Fruit fly (Drosophila melanogaster) whole organism, prepupa: Measurements from ENCODE around the gene CG15890.
A peak's percentile ranks its signal among the peaks of the same experiment; 100 is the strongest.

Experiments used
- Blimp-1 ChIP-seq: fragments of 200-800 bp; sonication (Bioruptor generic); optimal IDR thresholded peaks from 3 replicates; lab custom pipeline; 2017; ENCODE audit warnings: missing biosample characterization, missing genetic modification characterization, mild to moderate bottlenecking, moderate library complexity, missing genetic modification reagents
- CG10631 ChIP-seq: fragments of 200-800 bp; sonication (Bioruptor generic); optimal IDR thresholded peaks from 2 replicates; lab custom pipeline; 2016; ENCODE audit warnings: missing biosample characterization, missing genetic modification characterization
- CG10669 ChIP-seq: fragments of 200-800 bp; sonication (Bioruptor generic); optimal IDR thresholded peaks from 3 replicates; lab custom pipeline; 2018; ENCODE audit warnings: missing biosample characterization, mild to moderate bottlenecking, missing genetic modification characterization, moderate library complexity
- CG11762 ChIP-seq: fragments of 200-800 bp; sonication (Bioruptor generic); optimal IDR thresholded peaks from 3 replicates; lab custom pipeline; 2016; ENCODE audit warnings: missing biosample characterization, missing genetic modification characterization; ENCODE audit not compliant: insufficient read depth
- CG11902 ChIP-seq: fragments of 200-800 bp; sonication (Bioruptor generic); optimal IDR thresholded peaks from 3 replicates; lab custom pipeline; 2016; ENCODE audit warnings: missing biosample characterization, missing genetic modification characterization
- CG1621 ChIP-seq: fragments of 200-800 bp; sonication (Bioruptor generic); optimal IDR thresholded peaks from 3 replicates; lab custom pipeline; 2018; ENCODE audit warnings: missing biosample characterization, mild to moderate bottlenecking, missing genetic modification characterization
- CG32006 ChIP-seq: fragments of 200-800 bp; sonication (Bioruptor generic); optimal IDR thresholded peaks from 3 replicates; lab custom pipeline; 2017; ENCODE audit warnings: missing biosample characterization, mild to moderate bottlenecking, missing genetic modification characterization
- CG4318 ChIP-seq: fragments of 200-800 bp; sonication (Bioruptor generic); optimal IDR thresholded peaks from 3 replicates; lab custom pipeline; 2017; ENCODE audit warnings: missing biosample characterization, mild to moderate bottlenecking, missing genetic modification characterization
- CG6163 ChIP-seq: fragments of 200-800 bp; sonication (Bioruptor generic); IDR thresholded peaks from 3 replicates; pipeline ENCODE4 v1.3.6; 2022; ENCODE audit warnings: missing biosample characterization, missing genetic modification characterization
- CG6276 ChIP-seq: fragments of 200-800 bp; sonication (Bioruptor generic); optimal IDR thresholded peaks from 2 replicates; lab custom pipeline; 2017; ENCODE audit warnings: missing biosample characterization, mild to moderate bottlenecking, missing genetic modification characterization
- CG6808 ChIP-seq: fragments of 200-800 bp; sonication (Bioruptor generic); optimal IDR thresholded peaks from 3 replicates; lab custom pipeline; 2017; ENCODE audit warnings: missing biosample characterization, missing genetic modification characterization, mild to moderate bottlenecking, moderate library complexity, missing genetic modification reagents
- CG8119 ChIP-seq: fragments of 200-800 bp; sonication (Bioruptor generic); IDR thresholded peaks from 3 replicates; pipeline ENCODE4 v1.3.6; 2022; ENCODE audit warnings: missing biosample characterization, missing genetic modification characterization
- CG8632 ChIP-seq: fragments of 200-800 bp; sonication (Bioruptor generic); optimal IDR thresholded peaks from 3 replicates; lab custom pipeline; 2016; ENCODE audit warnings: missing biosample characterization, missing genetic modification characterization
- Eip78C ChIP-seq: fragments of 200-800 bp; sonication (Bioruptor generic); peaks from one replicate; lab custom pipeline; 2016; ENCODE audit warnings: missing biosample characterization, missing genetic modification characterization
- Eip93F ChIP-seq: fragments of 200-800 bp; sonication (Bioruptor generic); optimal IDR thresholded peaks from 2 replicates; lab custom pipeline; 2016; ENCODE audit warnings: missing biosample characterization, mild to moderate bottlenecking, missing genetic modification characterization
- Ets21C ChIP-seq: fragments of 200-800 bp; sonication (Bioruptor generic); optimal IDR thresholded peaks from 3 replicates; lab custom pipeline; 2016; ENCODE audit warnings: missing biosample characterization, missing genetic modification characterization
- Hr39 ChIP-seq: fragments of 200-800 bp; sonication (Bioruptor generic); optimal IDR thresholded peaks from 2 replicates; lab custom pipeline; 2016; ENCODE audit warnings: missing biosample characterization, missing genetic modification characterization
- Hr4 ChIP-seq: fragments of 200-800 bp; sonication (Bioruptor generic); optimal IDR thresholded peaks from 3 replicates; lab custom pipeline; 2016; ENCODE audit warnings: missing biosample characterization, missing genetic modification characterization
- Lpt ChIP-seq: fragments of 200-800 bp; sonication (Bioruptor generic); optimal IDR thresholded peaks from 3 replicates; lab custom pipeline; 2016; ENCODE audit warnings: missing biosample characterization, missing genetic modification characterization
- Sox14 ChIP-seq: fragments of 200-800 bp; sonication (Bioruptor generic); optimal IDR thresholded peaks from 3 replicates; lab custom pipeline; 2016; ENCODE audit warnings: missing biosample characterization, missing genetic modification characterization
- achi ChIP-seq: fragments of 200-800 bp; sonication (Bioruptor generic); optimal IDR thresholded peaks from 3 replicates; lab custom pipeline; 2016; ENCODE audit warnings: missing biosample characterization, missing genetic modification characterization
- dac ChIP-seq: fragments of 200-800 bp; sonication (Bioruptor generic); optimal IDR thresholded peaks from 2 replicates; lab custom pipeline; 2017; ENCODE audit warnings: missing biosample characterization, mild to moderate bottlenecking, missing genetic modification characterization
- net ChIP-seq: fragments of 200-800 bp; sonication (Bioruptor generic); optimal IDR thresholded peaks from 3 replicates; lab custom pipeline; 2016; ENCODE audit warnings: missing biosample characterization, missing genetic modification characterization
- pdm3 ChIP-seq: fragments of 200-800 bp; sonication (Bioruptor generic); optimal IDR thresholded peaks from 3 replicates; lab custom pipeline; 2016; ENCODE audit warnings: missing biosample characterization, missing genetic modification characterization
- topi ChIP-seq: fragments of 200-800 bp; sonication (Bioruptor generic); optimal IDR thresholded peaks from 3 replicates; lab custom pipeline; 2016; ENCODE audit warnings: missing biosample characterization, missing genetic modification characterization
- vri ChIP-seq: fragments of 200-800 bp; sonication (Bioruptor generic); optimal IDR thresholded peaks from 3 replicates; lab custom pipeline; 2016; ENCODE audit warnings: missing biosample characterization, mild to moderate bottlenecking, missing genetic modification characterization

CG15890 gene

dm6 chrX:14715180-14715579 lies 50.4 kb downstream of the CG15890 start (continued):
- TF ChIP-seq Ets21C (GFP tag; lab: Kevin White, UChicago) (no peak), topi (GFP tag; lab: Kevin White, UChicago) (peak; percentile 24), CG8119 (peak; percentile 51; the same call in 2 of the 3 replicates), CG11902 (GFP tag; lab: Kevin White, UChicago) (no peak), CG8632 (no peak), CG4318 (peak; percentile 17), CG32006 (GFP tag; lab: Kevin White, UChicago) (peak; percentile 58), Hr39 (GFP tag; lab: Kevin White, UChicago) (peak; percentile 21), Lpt (GFP tag; lab: Kevin White, UChicago) (peak; percentile 6), net (GFP tag; lab: Kevin White, UChicago) (no peak), Blimp-1 (no peak), Sox14 (peak; percentile 43), CG6163 (GFP tag; lab: Robert Waterston, UW) (peak; percentile 53; the same call in 1 of the 3 replicates), dac (GFP tag; lab: Kevin White, UChicago) (no peak), Eip93F (no peak), pdm3 (GFP tag; lab: Kevin White, UChicago) (peak; percentile 44)

- no peak for TF ChIP-seq Hr4 (GFP tag; lab: Kevin White, UChicago)
- TF ChIP-seq CG6808 (GFP tag; lab: Kevin White, UChicago) = no peak
- TF ChIP-seq CG11762 (GFP tag; lab: Kevin White, UChicago) = no peak
- no peak for TF ChIP-seq vri (GFP tag; lab: Kevin White, UChicago)
- no peak for TF ChIP-seq achi (GFP tag; lab: Kevin White, UChicago)
- TF ChIP-seq pdm3 (GFP tag; lab: Kevin White, UChicago) = no peak
- TF ChIP-seq CG10631 (GFP tag; lab: Kevin White, UChicago) = no peak
- TF ChIP-seq Eip78C = no peak
- TF ChIP-seq CG6276 (GFP tag; lab: Kevin White, UChicago) = no peak
- no peak for TF ChIP-seq Hr39 (GFP tag; lab: Kevin White, UChicago)
- TF ChIP-seq CG1621 (tag; lab: Kevin White, UChicago) = no peak
- TF ChIP-seq Ets21C (GFP tag; lab: Kevin White, UChicago) = no peak
- no peak for TF ChIP-seq CG10669 (GFP tag; lab: Kevin White, UChicago)
These were observed 53.1 kb downstream of the CG15890 start for dm6 chrX:14712475-14712874.
